Fruit fly (Drosophila melanogaster) whole organism, prepupa: ENCODE data around the gene flr.

Experiments used
- CG16779 ChIP-seq: fragments of 200-800 bp; sonication (Bioruptor generic); optimal IDR thresholded peaks from 3 replicates; lab custom pipeline; 2017; ENCODE audit warnings: missing biosample characterization, mild to moderate bottlenecking, missing genetic modification characterization
- Eip75B ChIP-seq: fragments of 200-800 bp; sonication (Bioruptor generic); optimal IDR thresholded peaks from 3 replicates; lab custom pipeline; 2016; ENCODE audit warnings: missing biosample characterization, missing genetic modification characterization
- Ets96B ChIP-seq: fragments of 200-800 bp; optimal IDR thresholded peaks from 2 replicates; lab custom pipeline; 2019; ENCODE audit warnings: missing biosample characterization, mild to moderate bottlenecking, missing genetic modification characterization, moderate library complexity
- Lpt ChIP-seq: fragments of 200-800 bp; sonication (Bioruptor generic); optimal IDR thresholded peaks from 3 replicates; lab custom pipeline; 2016; ENCODE audit warnings: missing biosample characterization, missing genetic modification characterization
- OdsH ChIP-seq: fragments of 200-800 bp; sonication (Bioruptor generic); optimal IDR thresholded peaks from 3 replicates; lab custom pipeline; 2016; ENCODE audit warnings: missing biosample characterization, missing genetic modification characterization
- fd85E ChIP-seq: fragments of 200-800 bp; sonication (Bioruptor generic); optimal IDR thresholded peaks from 3 replicates; lab custom pipeline; 2016; ENCODE audit warnings: missing biosample characterization, missing genetic modification characterization

DNA sequence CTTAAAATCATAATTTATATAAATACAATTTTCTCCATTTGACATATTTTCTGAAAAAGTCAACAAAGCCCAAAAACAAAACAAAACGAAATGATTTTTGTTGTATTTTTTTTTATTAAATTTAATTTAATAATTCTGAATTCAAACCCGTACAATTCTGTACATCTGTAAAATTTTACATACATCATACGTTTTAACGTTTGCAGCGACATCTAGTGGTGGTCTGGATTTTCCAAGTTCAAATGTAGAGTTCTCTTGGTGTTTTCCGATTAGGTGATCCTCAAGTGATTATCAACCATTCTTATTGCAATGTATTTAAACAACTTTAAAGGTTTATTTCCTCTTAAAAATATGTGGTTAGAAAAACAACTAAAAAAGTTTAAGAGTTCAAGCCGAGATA is 1.6 kb upstream of the flr start:
- TF ChIP-seq CG16779 (no peak), Lpt (GFP tag; lab: Kevin White, UChicago) (no peak), OdsH (GFP tag; lab: Kevin White, UChicago) (no peak), fd85E (no peak), Eip75B (GFP tag; lab: Kevin White, UChicago) (no peak), Ets96B (tag; lab: Kevin White, UChicago) (no peak)
